Worm (Caenorhabditis elegans): ENCODE measurements around the gene Y55D5A.4.

Gene Y55D5A.4

ce11 chrIII:2966462-2966861, 23.4 kb downstream of the Y55D5A.4 start (continued):
- TF ChIP-seq mef-2 (tag; optimal IDR thresholded peaks at IDR 0.05) (peak; percentile 19), zip-4 (GFP tag; optimal IDR thresholded peaks at IDR 0.05) (peak; percentile 50), snu-23 (GFP tag; optimal IDR thresholded peaks at IDR 0.05) (peak; percentile 94), unc-62 (GFP tag; optimal IDR thresholded peaks at IDR 0.05) (no peak), C34B4.2 (tag; optimal IDR thresholded peaks at IDR 0.05) (no peak), ces-1 (GFP tag; optimal IDR thresholded peaks at IDR 0.05) (no peak), unc-30 (tag; optimal IDR thresholded peaks at IDR 0.05) (no peak), ztf-11 (tag; optimal IDR thresholded peaks at IDR 0.05) (peak in 1 of 2 experiments; percentile 48), nhr-77 (tag; optimal IDR thresholded peaks at IDR 0.05) (peak; percentile 57), fkh-4 (tag; optimal IDR thresholded peaks at IDR 0.05; ENCODE audit: borderline replicate concordance) (peak; percentile 2), ets-5 (GFP tag; IDR thresholded peaks at IDR 0.05) (no peak), aly-2 (tag; optimal IDR thresholded peaks at IDR 0.05) (peak; percentile 40), nhr-84 (tag; optimal IDR thresholded peaks at IDR 0.05) (no peak), hlh-17 (GFP tag; optimal IDR thresholded peaks at IDR 0.05; ENCODE audit: borderline replicate concordance) (no peak), lin-13 (GFP tag; optimal IDR thresholded peaks at IDR 0.05) (peak; percentile 81), nhr-28 (tag; optimal IDR thresholded peaks at IDR 0.05) (no peak), lin-14 (GFP tag; optimal IDR thresholded peaks at IDR 0.05) (peak; percentile 93), nhr-237 (tag; optimal IDR thresholded peaks at IDR 0.05) (peak; percentile 56), C16A3.4 (tag; optimal IDR thresholded peaks at IDR 0.05) (peak; percentile 81), efl-3 (GFP tag; optimal IDR thresholded peaks at IDR 0.05) (no peak), sptf-1 (tag; optimal IDR thresholded peaks at IDR 0.05) (no peak), elt-2 (tag; optimal IDR thresholded peaks at IDR 0.05) (no peak), unc-86 (tag; optimal IDR thresholded peaks at IDR 0.05) (peak; percentile 85), aha-1 (tag; optimal IDR thresholded peaks at IDR 0.05) (no peak), egl-27 (tag; optimal IDR thresholded peaks at IDR 0.05) (peak in 1 of 2 experiments; percentile 51), lin-39 (tag; optimal IDR thresholded peaks at IDR 0.05) (peak; percentile 21), skn-1 (tag; optimal IDR thresholded peaks at IDR 0.05) (peak; percentile 42), grh-1 (GFP tag; IDR thresholded peaks at IDR 0.05) (peak; percentile 73), ama-1 (optimal IDR thresholded peaks at IDR 0.05) (no peak), zag-1 (tag; optimal IDR thresholded peaks at IDR 0.05) (no peak), C04F5.9 (tag; optimal IDR thresholded peaks at IDR 0.05) (peak; percentile 38), pqm-1 (tag; optimal IDR thresholded peaks at IDR 0.05) (no peak), ceh-90 (tag; optimal IDR thresholded peaks at IDR 0.05) (peak; percentile 3), ceh-8 (GFP tag; optimal IDR thresholded peaks at IDR 0.05) (peak; percentile 61), sup-37 (GFP tag; optimal IDR thresholded peaks at IDR 0.05) (no peak), lin-15B (tag; optimal IDR thresholded peaks at IDR 0.05) (peak; percentile 77), nhr-90 (tag; optimal IDR thresholded peaks at IDR 0.05; ENCODE audit: poor library complexity) (peak; percentile 85), ceh-88 (GFP tag; IDR thresholded peaks at IDR 0.05) (peak; percentile 75; the same call in 1 of the 2 replicates), nhr-19 (GFP tag; conservative IDR thresholded peaks at IDR 0.05) (peak; percentile 91), ceh-63 (GFP tag; optimal IDR thresholded peaks at IDR 0.05) (no peak), unc-130 (tag; optimal IDR thresholded peaks at IDR 0.05) (peak; percentile 69)

- TF ChIP-seq lsy-2 (tag; optimal IDR thresholded peaks at IDR 0.05), result no peak
- TF ChIP-seq swsn-7 (tag; optimal IDR thresholded peaks at IDR 0.05), result no peak
- TF ChIP-seq blmp-1 (tag; optimal IDR thresholded peaks at IDR 0.05), result no peak
- no peak for TF ChIP-seq ceh-8 (GFP tag; optimal IDR thresholded peaks at IDR 0.05)
- TF ChIP-seq vab-15 (tag; optimal IDR thresholded peaks at IDR 0.05), result no peak
These were observed 24.3 kb downstream of the Y55D5A.4 start, which contains the start of gene H05C05.2 for ce11 chrIII:2965534-2965933. H05C05.2 (minus strand) TSS chrIII:2965634.

Data from whole organism, L1 larva.